Fruit fly (Drosophila melanogaster) whole organism, embryonic: Measurements from ENCODE around the gene sage.

Experiments used
- Antp ChIP-seq: fragments of 200-800 bp; sonication (Bioruptor generic); optimal IDR thresholded peaks from 3 replicates; lab custom pipeline; 2016; ENCODE audit warnings: missing biosample characterization, missing genetic modification characterization
- Bgb ChIP-seq: fragments of 200-800 bp; sonication (Bioruptor generic); IDR thresholded peaks from 2 replicates; pipeline ENCODE4 v1.3.6; 2022; ENCODE audit warnings: missing biosample characterization, missing genetic modification characterization; ENCODE audit not compliant: partially characterized antibody
- CG1024 ChIP-seq: fragments of 200-800 bp; sonication (Bioruptor generic); IDR thresholded peaks from 2 replicates; pipeline ENCODE4 v1.3.6; 2022; ENCODE audit warnings: missing biosample characterization, missing genetic modification characterization
- CG10274 ChIP-seq: fragments of 200-800 bp; sonication (Bioruptor generic); optimal IDR thresholded peaks from 3 replicates; lab custom pipeline; 2017; ENCODE audit warnings: missing biosample characterization, mild to moderate bottlenecking, missing genetic modification characterization
- CG11093 ChIP-seq: fragments of 200-800 bp; sonication (Bioruptor generic); IDR thresholded peaks from 3 replicates; pipeline ENCODE4 v1.3.6; 2022; ENCODE audit warnings: missing biosample characterization, missing genetic modification characterization
- CG12769 ChIP-seq: fragments of 200-800 bp; sonication (Bioruptor generic); optimal IDR thresholded peaks from 2 replicates; lab custom pipeline; 2019; ENCODE audit warnings: missing biosample characterization, mild to moderate bottlenecking, missing genetic modification characterization, moderate library complexity
- CG14667 ChIP-seq: fragments of 200-800 bp; sonication (Bioruptor generic); IDR thresholded peaks from 2 replicates; pipeline ENCODE4 v1.3.6; 2022; ENCODE audit warnings: missing biosample characterization, missing genetic modification characterization
- CG15514 ChIP-seq: fragments of 200-800 bp; sonication (Bioruptor generic); optimal IDR thresholded peaks from 3 replicates; lab custom pipeline; 2017; ENCODE audit warnings: missing biosample characterization, missing genetic modification characterization, mild to moderate bottlenecking, moderate library complexity, missing genetic modification reagents
- CG16813 ChIP-seq: fragments of 200-800 bp; sonication (Bioruptor generic); IDR thresholded peaks from 3 replicates; pipeline ENCODE4 v1.3.6; 2022; ENCODE audit warnings: missing biosample characterization, missing genetic modification characterization; ENCODE audit not compliant: partially characterized antibody
- CG17829 ChIP-seq: fragments of 200-800 bp; optimal IDR thresholded peaks from 2 replicates; lab custom pipeline; 2019; ENCODE audit warnings: missing biosample characterization, mild to moderate bottlenecking, missing genetic modification characterization, moderate library complexity
- CG17912 ChIP-seq: fragments of 200-800 bp; sonication (Bioruptor generic); optimal IDR thresholded peaks from 2 replicates; lab custom pipeline; 2018; ENCODE audit warnings: missing biosample characterization, mild to moderate bottlenecking, missing genetic modification characterization
- CG34224 ChIP-seq: fragments of 200-800 bp; sonication (Bioruptor generic); IDR thresholded peaks from 3 replicates; pipeline ENCODE4 v1.3.6; 2022; ENCODE audit warnings: missing biosample characterization, missing genetic modification characterization; ENCODE audit not compliant: partially characterized antibody
- CG7963 ChIP-seq: fragments of 200-800 bp; sonication (Bioruptor generic); IDR thresholded peaks from 3 replicates; pipeline ENCODE4 v1.3.6; 2022; ENCODE audit warnings: missing biosample characterization, missing genetic modification characterization; ENCODE audit not compliant: partially characterized antibody
- CG8290 ChIP-seq, 3 experiments: fragments of 200-800 bp; sonication (Bioruptor generic); optimal IDR thresholded peaks; 2 replicates each; lab custom pipeline; 2016 to 2019; ENCODE audit warnings: missing biosample characterization in 3 of 3, missing genetic modification characterization in 3 of 3, mild to moderate bottlenecking in 2 of 3, moderate library complexity in 1 of 3
- CkIIα-i1 ChIP-seq: fragments of 200-800 bp; sonication (Bioruptor generic); IDR thresholded peaks from 2 replicates; pipeline ENCODE4 v1.3.6; 2022; ENCODE audit warnings: missing biosample characterization, missing genetic modification characterization
- D19A ChIP-seq: fragments of 200-800 bp; optimal IDR thresholded peaks from 3 replicates; lab custom pipeline; 2019; ENCODE audit warnings: missing biosample characterization, mild to moderate bottlenecking, missing genetic modification characterization, moderate library complexity
- HHEX ChIP-seq: fragments of 200-800 bp; sonication (Bioruptor generic); optimal IDR thresholded peaks from 3 replicates; lab custom pipeline; 2017; ENCODE audit warnings: missing biosample characterization, mild to moderate bottlenecking, missing genetic modification characterization, missing genetic modification reagents
- Hr3 ChIP-seq: fragments of 200-800 bp; sonication (Bioruptor generic); optimal IDR thresholded peaks from 3 replicates; lab custom pipeline; 2016; ENCODE audit warnings: missing biosample characterization, missing genetic modification characterization
- Hr51 ChIP-seq, 2 experiments: fragments of 200-800 bp; sonication (Bioruptor generic); optimal IDR thresholded peaks; 2 replicates in 1 of 2; 3 replicates in 1 of 2; lab custom pipeline; 2016 to 2018; ENCODE audit warnings: missing biosample characterization in 2 of 2, missing genetic modification characterization in 2 of 2, mild to moderate bottlenecking in 1 of 2, moderate library complexity in 1 of 2
- Mes4 ChIP-seq: fragments of 200-800 bp; sonication (Bioruptor generic); optimal IDR thresholded peaks from 2 replicates; lab custom pipeline; 2016; ENCODE audit warnings: missing biosample characterization, missing genetic modification characterization
- Ptx1 ChIP-seq: fragments of 200-800 bp; sonication (Bioruptor generic); IDR thresholded peaks from 2 replicates; pipeline ENCODE4 v1.3.6; 2022; ENCODE audit warnings: missing biosample characterization, missing genetic modification characterization
- Sin3A ChIP-seq: fragments of >200 bp; optimal IDR thresholded peaks from 2 replicates; lab custom pipeline; 2018
- Six4 ChIP-seq: fragments of 200-800 bp; sonication (Bioruptor generic); optimal IDR thresholded peaks from 2 replicates; lab custom pipeline; 2016; ENCODE audit warnings: missing biosample characterization, missing genetic modification characterization
- YL-1 ChIP-seq: fragments of 200-800 bp; sonication (Bioruptor generic); optimal IDR thresholded peaks from 3 replicates; lab custom pipeline; 2017; ENCODE audit warnings: missing biosample characterization, mild to moderate bottlenecking, missing genetic modification characterization
- chif ChIP-seq, 2 experiments: fragments of 200-800 bp; sonication (Bioruptor generic); optimal IDR thresholded peaks; 3 replicates each; lab custom pipeline; 2016; ENCODE audit warnings: missing biosample characterization in 2 of 2, missing genetic modification characterization in 2 of 2
- cwo ChIP-seq: fragments of 200-800 bp; sonication (Bioruptor generic); optimal IDR thresholded peaks from 3 replicates; lab custom pipeline; 2017; ENCODE audit warnings: missing biosample characterization, missing genetic modification characterization, mild to moderate bottlenecking, moderate library complexity, missing genetic modification reagents
- fd102C ChIP-seq: fragments of 200-800 bp; sonication (Bioruptor generic); optimal IDR thresholded peaks from 2 replicates; lab custom pipeline; 2018; ENCODE audit warnings: missing biosample characterization, mild to moderate bottlenecking, missing genetic modification characterization, moderate library complexity
- fd96Cb ChIP-seq: fragments of 200-800 bp; sonication (Bioruptor generic); optimal IDR thresholded peaks from 2 replicates; lab custom pipeline; 2018; ENCODE audit warnings: missing biosample characterization, mild to moderate bottlenecking, missing genetic modification characterization, moderate library complexity
- gcm ChIP-seq: fragments of 200-800 bp; sonication (Bioruptor generic); optimal IDR thresholded peaks from 2 replicates; lab custom pipeline; 2019; ENCODE audit warnings: missing biosample characterization, mild to moderate bottlenecking, missing genetic modification characterization, moderate library complexity
- gcm2 ChIP-seq: fragments of 200-800 bp; sonication (Bioruptor generic); optimal IDR thresholded peaks from 2 replicates; lab custom pipeline; 2016; ENCODE audit warnings: missing biosample characterization, missing genetic modification characterization
- gsb-n ChIP-seq: fragments of 200-800 bp; sonication (Bioruptor generic); optimal IDR thresholded peaks from 3 replicates; lab custom pipeline; 2018; ENCODE audit warnings: missing biosample characterization, mild to moderate bottlenecking, missing genetic modification characterization
- inv ChIP-seq: fragments of 200-800 bp; sonication (Bioruptor generic); IDR thresholded peaks from 2 replicates; pipeline ENCODE4 v1.3.6; 2022; ENCODE audit warnings: missing biosample characterization, missing genetic modification characterization; ENCODE audit not compliant: partially characterized antibody
- jumu ChIP-seq: fragments of 200-800 bp; sonication (Bioruptor generic); optimal IDR thresholded peaks from 3 replicates; lab custom pipeline; 2016; ENCODE audit warnings: missing biosample characterization, missing genetic modification characterization
- mam ChIP-seq: fragments of 200-800 bp; sonication (Bioruptor generic); optimal IDR thresholded peaks from 3 replicates; lab custom pipeline; 2016; ENCODE audit warnings: missing biosample characterization, missing genetic modification characterization
- nau ChIP-seq: fragments of 200-800 bp; sonication (Bioruptor generic); optimal IDR thresholded peaks from 3 replicates; lab custom pipeline; 2017; ENCODE audit warnings: missing biosample characterization, mild to moderate bottlenecking, missing genetic modification characterization, missing genetic modification reagents
- odd ChIP-seq: fragments of 200-800 bp; sonication (Bioruptor generic); optimal IDR thresholded peaks from 2 replicates; lab custom pipeline; 2017; ENCODE audit warnings: missing biosample characterization, mild to moderate bottlenecking, missing genetic modification characterization
- pfk ChIP-seq: fragments of 200-800 bp; sonication (Bioruptor generic); optimal IDR thresholded peaks from 2 replicates; lab custom pipeline; 2018; ENCODE audit warnings: missing biosample characterization, mild to moderate bottlenecking, missing genetic modification characterization, moderate library complexity
- pzg ChIP-seq: fragments of 200-800 bp; sonication (Bioruptor generic); optimal IDR thresholded peaks from 3 replicates; lab custom pipeline; 2018; ENCODE audit warnings: missing biosample characterization, mild to moderate bottlenecking, missing genetic modification characterization, moderate library complexity
- ranshi ChIP-seq: fragments of 200-800 bp; sonication (Bioruptor generic); IDR thresholded peaks from 2 replicates; pipeline ENCODE4 v1.3.6; 2022; ENCODE audit warnings: missing biosample characterization, missing genetic modification characterization
- salm ChIP-seq: fragments of 200-800 bp; sonication (Bioruptor generic); optimal IDR thresholded peaks from 2 replicates; lab custom pipeline; 2018; ENCODE audit warnings: missing biosample characterization, mild to moderate bottlenecking, missing genetic modification characterization
- sens-2 ChIP-seq: fragments of 200-800 bp; sonication (Bioruptor generic); IDR thresholded peaks from 2 replicates; pipeline ENCODE4 v1.3.6; 2022; ENCODE audit warnings: missing biosample characterization, missing genetic modification characterization
- sob ChIP-seq: fragments of 200-800 bp; sonication (Bioruptor generic); IDR thresholded peaks from 2 replicates; pipeline ENCODE4 v1.3.6; 2022; ENCODE audit warnings: missing biosample characterization, missing genetic modification characterization
- tgo ChIP-seq: fragments of 200-800 bp; sonication (Bioruptor generic); IDR thresholded peaks from 3 replicates; pipeline ENCODE4 v1.3.6; 2022; ENCODE audit warnings: missing biosample characterization, missing genetic modification characterization
- tin ChIP-seq: fragments of 200-800 bp; sonication (Bioruptor generic); optimal IDR thresholded peaks from 3 replicates; lab custom pipeline; 2016; ENCODE audit warnings: missing biosample characterization, missing genetic modification characterization
- tup ChIP-seq: fragments of 200-800 bp; sonication (Bioruptor generic); optimal IDR thresholded peaks from 2 replicates; lab custom pipeline; 2016; ENCODE audit warnings: missing biosample characterization, mild to moderate bottlenecking, missing genetic modification characterization, moderate library complexity
- wdn ChIP-seq: fragments of 200-800 bp; sonication (Bioruptor generic); IDR thresholded peaks from 2 replicates; pipeline ENCODE4 v1.3.6; 2022; ENCODE audit warnings: missing biosample characterization, missing genetic modification characterization
- wor ChIP-seq: fragments of 200-800 bp; sonication (Bioruptor generic); IDR thresholded peaks from 2 replicates; pipeline ENCODE4 v1.3.6; 2022; ENCODE audit warnings: missing biosample characterization, missing genetic modification characterization
- zf30C ChIP-seq: fragments of 200-800 bp; sonication (Bioruptor generic); optimal IDR thresholded peaks from 3 replicates; lab custom pipeline; 2018; ENCODE audit warnings: missing biosample characterization, mild to moderate bottlenecking, missing genetic modification characterization

The sage gene

DNA sequence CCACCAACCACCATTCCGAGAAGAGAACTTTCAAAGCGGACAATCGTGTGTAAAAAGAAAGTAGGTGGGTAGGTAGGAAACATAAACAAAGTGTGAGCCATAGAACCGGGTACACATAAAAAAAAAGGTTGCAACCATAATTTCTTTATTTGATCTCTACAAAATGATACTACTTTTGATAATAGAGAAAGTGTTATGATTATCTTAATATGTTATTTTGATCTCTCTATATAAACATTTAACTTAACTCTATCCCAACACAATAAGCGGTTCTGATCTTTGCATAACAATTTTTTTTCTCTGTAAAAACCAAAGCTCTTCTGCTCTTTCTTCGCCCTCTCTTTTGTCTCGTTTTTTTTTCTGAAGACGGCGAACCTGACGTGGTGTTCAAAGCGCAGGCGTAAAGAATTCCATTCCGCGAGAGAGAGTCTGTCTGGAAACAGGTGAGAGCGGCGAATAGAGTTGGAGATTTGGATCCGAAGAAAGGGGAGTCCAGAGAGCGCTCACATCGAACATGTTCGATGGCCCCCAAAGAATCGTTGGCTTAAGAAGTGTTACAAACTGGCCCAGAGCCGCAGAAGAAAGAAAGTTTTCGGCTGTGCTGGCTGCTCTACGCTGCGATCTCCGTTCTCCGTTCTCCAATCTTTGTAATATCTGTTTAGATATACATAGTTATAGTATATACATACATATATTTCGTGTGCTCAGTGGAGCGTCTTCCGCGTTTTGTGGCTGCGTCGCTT, 16.9 kb downstream of the sage start (continued):
- no peak for TF ChIP-seq CkIIα-i1 (GFP tag; lab: Robert Waterston, UW)
- no peak for TF ChIP-seq tup
- no peak for TF ChIP-seq CG15514 (GFP tag; lab: Kevin White, UChicago)
- peak; percentile 17 for TF ChIP-seq cwo (GFP tag; lab: Kevin White, UChicago)
- peak; percentile 82 for TF ChIP-seq CG17829
- no peak for TF ChIP-seq CG17912 (GFP tag; lab: Kevin White, UChicago)
- peak; percentile 66; the same call in 1 of the 2 replicates for TF ChIP-seq sens-2 (GFP tag; lab: Robert Waterston, UW)
- TF ChIP-seq CG1024 (GFP tag; lab: Robert Waterston, UW): peak; percentile 47; the same call in 1 of the 2 replicates
- peak; percentile 55 for TF ChIP-seq wor (GFP tag; lab: Robert Waterston, UW)
- TF ChIP-seq tin: peak; percentile 68
- peak; percentile 85 for TF ChIP-seq gsb-n (tag; lab: Kevin White, UChicago)
- TF ChIP-seq YL-1: no peak
- TF ChIP-seq fd102C: no peak
- TF ChIP-seq jumu (GFP tag; lab: Kevin White, UChicago): peak; percentile 51
- TF ChIP-seq zf30C (GFP tag; lab: Kevin White, UChicago): peak; percentile 83
- peak; percentile 15; the same call in 1 of the 3 replicates for TF ChIP-seq tgo (GFP tag; lab: Robert Waterston, UW)
- TF ChIP-seq sob (GFP tag; lab: Robert Waterston, UW): peak; percentile 55; the same call in 1 of the 2 replicates
- no peak for TF ChIP-seq pfk
- peak in 1 of 2 experiments; percentile 2 for TF ChIP-seq Hr51 (GFP tag; optimal IDR thresholded peaks at IDR 0.05; lab: Kevin White, UChicago)
- peak; percentile 14 for TF ChIP-seq mam (GFP tag; lab: Kevin White, UChicago)
- TF ChIP-seq pzg (GFP tag; lab: Kevin White, UChicago): no peak
- TF ChIP-seq ranshi (GFP tag; lab: Robert Waterston, UW): peak; percentile 56; the same call in 1 of the 2 replicates
- no peak for TF ChIP-seq CG7963
- peak; percentile 75 for TF ChIP-seq gcm
- TF ChIP-seq inv (GFP tag; lab: Robert Waterston, UW): no peak
- TF ChIP-seq wdn (GFP tag; lab: Robert Waterston, UW): no peak
- no peak for TF ChIP-seq CG16813 (GFP tag; lab: Robert Waterston, UW)
- peak; percentile 46 for TF ChIP-seq Ptx1 (GFP tag; lab: Robert Waterston, UW)
- TF ChIP-seq salm (tag; lab: Kevin White, UChicago): peak; percentile 51
- no peak for TF ChIP-seq Bgb (GFP tag; lab: Robert Waterston, UW)
- TF ChIP-seq CG12769 (tag; lab: Kevin White, UChicago): no peak
- no peak for TF ChIP-seq CG10274 (GFP tag; lab: Kevin White, UChicago)
- TF ChIP-seq fd96Cb (tag; lab: Kevin White, UChicago): peak; percentile 69
- peak; percentile 27 for TF ChIP-seq CG8290 (GFP tag; optimal IDR thresholded peaks at IDR 0.05; lab: Kevin White, UChicago)
- TF ChIP-seq CG8290 (tag; optimal IDR thresholded peaks at IDR 0.05; lab: Kevin White, UChicago): peak in 1 of 2 experiments; percentile 6
- TF ChIP-seq Antp: peak; percentile 8
- TF ChIP-seq gcm2 (GFP tag; lab: Kevin White, UChicago): no peak
- TF ChIP-seq Hr3 (GFP tag; lab: Kevin White, UChicago): peak; percentile 55
- peak; percentile 50 to 67 for TF ChIP-seq chif (GFP tag; optimal IDR thresholded peaks at IDR 0.05; lab: Kevin White, UChicago)
- peak; percentile 57 for TF ChIP-seq D19A (tag; lab: Kevin White, UChicago)
- TF ChIP-seq CG14667 (GFP tag; lab: Robert Waterston, UW): no peak
- TF ChIP-seq Six4 (GFP tag; lab: Kevin White, UChicago): peak; percentile 57
- no peak for TF ChIP-seq nau
- no peak for TF ChIP-seq CG34224 (GFP tag; lab: Robert Waterston, UW)
- TF ChIP-seq Mes4: peak; percentile 64
- TF ChIP-seq Sin3A (lab: Kevin White, UChicago): no peak
- peak; percentile 14 for TF ChIP-seq HHEX (GFP tag; lab: Kevin White, UChicago)
- peak; percentile 45; the same call in 1 of the 3 replicates for TF ChIP-seq CG11093 (GFP tag; lab: Robert Waterston, UW)
- TF ChIP-seq odd (GFP tag; lab: Kevin White, UChicago): peak; percentile 52
